Worm (Caenorhabditis elegans) whole organism, L4 larva: ENCODE measurements around the gene F57C12.6.

Experiments used
- D1046.2 ChIP-seq: fragments of 200-800 bp; sonication (Bioruptor generic); IDR thresholded peaks from 2 replicates; pipeline ENCODE4 v1.3.6; 2022; ENCODE audit warnings: missing genetic modification characterization, missing compliant biosample characterization
- R02D3.7 ChIP-seq: fragments of 150-350 bp; sonication (generic microtip); optimal IDR thresholded peaks from 3 replicates; lab custom pipeline; 2014; ENCODE audit warnings: missing biosample characterization, missing genetic modification characterization
- Y105C5A.15 ChIP-seq: fragments of 200-800 bp; sonication (Bioruptor generic); IDR thresholded peaks from 2 replicates; pipeline ENCODE4 v1.3.6; 2022; ENCODE audit warnings: missing genetic modification characterization, missing compliant biosample characterization
- ZK337.2 ChIP-seq: fragments of 200-800 bp; sonication (Bioruptor generic); IDR thresholded peaks from 2 replicates; pipeline ENCODE4 v1.3.6; 2022; ENCODE audit warnings: missing genetic modification reagents, missing genetic modification characterization, missing compliant biosample characterization
- aha-1 ChIP-seq: fragments of 150-350 bp; peaks from one replicate; lab custom pipeline; 2014; ENCODE audit warnings: missing biosample characterization, missing genetic modification characterization
- arid-1 ChIP-seq: fragments of 200-800 bp; sonication (Bioruptor generic); conservative IDR thresholded peaks from 2 replicates; pipeline ENCODE4 v1.3.6; 2022; ENCODE audit warnings: missing genetic modification reagents, missing genetic modification characterization, missing compliant biosample characterization
- attf-4 ChIP-seq: sonication (generic microtip); optimal IDR thresholded peaks from 3 replicates; lab custom pipeline; 2017; ENCODE audit warnings: missing biosample characterization, missing genetic modification characterization
- ceh-20 ChIP-seq: fragments of 200-800 bp; sonication (Bioruptor generic); IDR thresholded peaks from 2 replicates; pipeline ENCODE4 v1.3.6; 2022; ENCODE audit warnings: missing genetic modification reagents, missing genetic modification characterization, missing compliant biosample characterization
- ceh-44 ChIP-seq: fragments of 200-800 bp; sonication (Bioruptor generic); IDR thresholded peaks from 2 replicates; pipeline ENCODE4 v1.3.6; 2022; ENCODE audit warnings: missing genetic modification reagents, missing genetic modification characterization, missing compliant biosample characterization
- cey-2 ChIP-seq: sonication (generic microtip); optimal IDR thresholded peaks from 3 replicates; lab custom pipeline; 2017; ENCODE audit warnings: missing genetic modification characterization, mild to moderate bottlenecking, missing compliant biosample characterization, antibody characterized with exemption, borderline replicate concordance; ENCODE audit not compliant: insufficient read depth
- ctbp-1 ChIP-seq: fragments of 200-800 bp; sonication (Bioruptor generic); IDR thresholded peaks from 2 replicates; pipeline ENCODE4 v1.3.6; 2022; ENCODE audit warnings: missing genetic modification reagents, missing genetic modification characterization, missing compliant biosample characterization
- daf-8 ChIP-seq: fragments of 200-800 bp; sonication (Bioruptor generic); IDR thresholded peaks from 2 replicates; pipeline ENCODE4 v1.3.6; 2022; ENCODE audit warnings: missing genetic modification characterization, missing compliant biosample characterization
- dmd-6 ChIP-seq: fragments of 200-800 bp; sonication (Bioruptor generic); IDR thresholded peaks from 2 replicates; pipeline ENCODE4 v1.3.6; 2022; ENCODE audit warnings: missing genetic modification reagents, missing genetic modification characterization, missing compliant biosample characterization
- dve-1 ChIP-seq: sonication (generic microtip); optimal IDR thresholded peaks from 2 replicates; lab custom pipeline; 2017; ENCODE audit warnings: antibody characterized with exemption, mild to moderate bottlenecking, missing genetic modification characterization, missing compliant biosample characterization; ENCODE audit not compliant: insufficient read depth
- egl-27 ChIP-seq: sonication (generic microtip); optimal IDR thresholded peaks from 3 replicates; lab custom pipeline; 2017; ENCODE audit warnings: missing biosample characterization, missing genetic modification reagents, missing genetic modification characterization
- egl-43 ChIP-seq: fragments of 200-800 bp; sonication (Bioruptor generic); IDR thresholded peaks from 2 replicates; pipeline ENCODE4 v1.3.6; 2022; ENCODE audit warnings: missing genetic modification reagents, missing genetic modification characterization, missing compliant biosample characterization
- gei-8 ChIP-seq: fragments of 200-800 bp; sonication (Bioruptor generic); optimal IDR thresholded peaks from 2 replicates; lab custom pipeline; 2018; ENCODE audit warnings: mild to moderate bottlenecking, missing genetic modification characterization, missing compliant biosample characterization
- hlh-30 ChIP-seq: sonication (generic microtip); optimal IDR thresholded peaks from 2 replicates; lab custom pipeline; 2017; ENCODE audit warnings: antibody characterized with exemption, mild to moderate bottlenecking, missing genetic modification characterization, missing compliant biosample characterization; ENCODE audit not compliant: insufficient read depth
- hmg-1.1 ChIP-seq: fragments of 200-800 bp; sonication (Bioruptor generic); IDR thresholded peaks from 2 replicates; pipeline ENCODE4 v1.3.6; 2022; ENCODE audit warnings: missing genetic modification reagents, missing genetic modification characterization, missing compliant biosample characterization
- lin-1 ChIP-seq: fragments of 200-800 bp; sonication (Bioruptor generic); IDR thresholded peaks from 2 replicates; pipeline ENCODE4 v1.3.6; 2022; ENCODE audit warnings: missing genetic modification reagents, missing genetic modification characterization, missing compliant biosample characterization
- lin-13 ChIP-seq: fragments of 150-350 bp; optimal IDR thresholded peaks from 2 replicates; lab custom pipeline; 2014; ENCODE audit warnings: missing biosample characterization, missing genetic modification reagents, missing genetic modification characterization
- lin-15B ChIP-seq: fragments of 150-350 bp; sonication (generic microtip); optimal IDR thresholded peaks from 3 replicates; lab custom pipeline; 2014; ENCODE audit warnings: missing biosample characterization, missing genetic modification characterization
- lin-39 ChIP-seq: fragments of 150-350 bp; optimal IDR thresholded peaks from 2 replicates; lab custom pipeline; 2014; ENCODE audit warnings: missing biosample characterization, missing genetic modification reagents, missing genetic modification characterization
- madf-9 ChIP-seq: fragments of 200-800 bp; sonication (Bioruptor generic); conservative IDR thresholded peaks from 2 replicates; pipeline ENCODE4 v1.3.6; 2022; ENCODE audit warnings: missing genetic modification reagents, missing genetic modification characterization, missing compliant biosample characterization
- mxl-2 ChIP-seq: fragments of 200-800 bp; sonication (Bioruptor generic); conservative IDR thresholded peaks from 2 replicates; pipeline ENCODE4 v1.3.6; 2022; ENCODE audit warnings: missing genetic modification reagents, missing genetic modification characterization, missing compliant biosample characterization
- mxl-3 ChIP-seq: fragments of 200-800 bp; sonication (Bioruptor generic); optimal IDR thresholded peaks from 2 replicates; lab custom pipeline; 2018; ENCODE audit warnings: mild to moderate bottlenecking, missing genetic modification characterization, missing compliant biosample characterization
- nhr-11 ChIP-seq: fragments of 150-350 bp; optimal IDR thresholded peaks from 2 replicates; lab custom pipeline; 2014; ENCODE audit warnings: missing biosample characterization, missing genetic modification characterization
- nhr-237 ChIP-seq: sonication (generic microtip); optimal IDR thresholded peaks from 2 replicates; lab custom pipeline; 2017; ENCODE audit warnings: missing biosample characterization, missing genetic modification characterization
- nhr-28 ChIP-seq: fragments of 150-350 bp; optimal IDR thresholded peaks from 2 replicates; lab custom pipeline; 2014; ENCODE audit warnings: missing biosample characterization, missing genetic modification characterization
- nhr-6 ChIP-seq: fragments of 150-350 bp; optimal IDR thresholded peaks from 2 replicates; lab custom pipeline; 2014; ENCODE audit warnings: missing biosample characterization, missing genetic modification characterization
- nhr-76 ChIP-seq: fragments of 150-350 bp; optimal IDR thresholded peaks from 2 replicates; lab custom pipeline; 2014; ENCODE audit warnings: missing biosample characterization, missing genetic modification characterization
- nhr-77 ChIP-seq: fragments of 150-350 bp; optimal IDR thresholded peaks from 2 replicates; lab custom pipeline; 2014; ENCODE audit warnings: missing biosample characterization, missing genetic modification characterization
- pha-4 ChIP-seq, 2 experiments: fragments of 150-350 bp in 1 of 2; fragments of 200-800 bp in 1 of 2; sonication (Bioruptor generic) in 1 of 2; IDR thresholded peaks in 1 of 2; optimal IDR thresholded peaks in 1 of 2; 2 replicates each; pipeline versions ENCODE4 v1.3.6 to Lab custom; 2014 to 2022; ENCODE audit warnings: missing genetic modification characterization in 2 of 2, missing genetic modification reagents in 2 of 2, missing biosample characterization in 1 of 2, missing compliant biosample characterization in 1 of 2
- saeg-2 ChIP-seq: fragments of 200-800 bp; sonication (Bioruptor generic); IDR thresholded peaks from 2 replicates; pipeline ENCODE4 v1.3.6; 2022; ENCODE audit warnings: missing genetic modification reagents, missing genetic modification characterization, missing compliant biosample characterization
- skn-1 ChIP-seq: fragments of 150-350 bp; optimal IDR thresholded peaks from 2 replicates; lab custom pipeline; 2014; ENCODE audit warnings: missing biosample characterization, missing genetic modification characterization
- spr-1 ChIP-seq: sonication (generic microtip); optimal IDR thresholded peaks from 2 replicates; lab custom pipeline; 2016; ENCODE audit warnings: mild to moderate bottlenecking, missing genetic modification characterization, missing compliant biosample characterization
- spr-3 ChIP-seq: fragments of 200-800 bp; sonication (Bioruptor generic); optimal IDR thresholded peaks from 2 replicates; lab custom pipeline; 2018; ENCODE audit warnings: mild to moderate bottlenecking, missing genetic modification characterization, missing compliant biosample characterization
- tra-1 ChIP-seq: fragments of 200-800 bp; sonication (Bioruptor generic); IDR thresholded peaks from 2 replicates; pipeline ENCODE4 v1.3.6; 2022; ENCODE audit warnings: missing genetic modification reagents, missing genetic modification characterization, missing compliant biosample characterization
- unc-62 ChIP-seq, 3 experiments: fragments of 150-350 bp in 1 of 3; sonication (generic microtip); optimal IDR thresholded peaks in 2 of 3; peaks in 1 of 3; 1 replicate in 1 of 3; 2 replicates in 2 of 3; lab custom pipeline; 2014 to 2017; ENCODE audit warnings: missing biosample characterization in 3 of 3, missing genetic modification characterization in 3 of 3, missing genetic modification reagents in 3 of 3, missing genotype in 1 of 3
- ztf-7 ChIP-seq: fragments of 150-350 bp; optimal IDR thresholded peaks from 2 replicates; lab custom pipeline; 2014; ENCODE audit warnings: missing biosample characterization, missing genetic modification characterization

F57C12.6 gene

DNA sequence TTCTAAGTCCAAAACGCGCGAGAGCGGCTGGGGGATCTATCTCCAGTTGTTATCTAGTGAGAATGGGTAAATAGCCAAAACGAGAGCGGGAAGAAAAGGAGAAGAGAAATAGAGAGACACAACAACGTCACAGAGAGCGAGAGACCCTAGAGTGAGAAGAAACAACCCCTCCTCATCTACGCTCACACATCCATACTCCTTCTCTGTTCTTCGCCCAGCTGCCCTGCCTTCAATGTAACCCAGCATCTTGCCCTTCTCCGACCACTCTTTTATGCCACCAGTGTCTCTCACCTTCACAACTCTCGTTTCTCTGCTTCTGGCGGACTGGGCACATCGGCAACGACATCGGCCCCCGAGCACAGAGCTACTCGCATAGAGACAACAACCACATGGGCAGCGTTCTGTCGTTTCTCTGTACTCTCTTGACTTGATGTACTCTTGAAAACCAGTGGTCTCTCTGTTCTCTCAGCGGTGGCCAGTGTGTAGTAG is 39.5 kb upstream of the F57C12.6 start (continued):
- TF ChIP-seq ZK337.2: no peak
- peak; percentile 99 for TF ChIP-seq aha-1 (tag; lab: Kevin White, UChicago)
- peak; percentile 72 for TF ChIP-seq lin-13
- TF ChIP-seq pha-4 (GFP tag; IDR thresholded peaks at IDR 0.05; lab: Robert Waterston, UW): peak; percentile 67; the same call in 1 of the 2 replicates
- peak; percentile 47 for TF ChIP-seq pha-4 (tag; optimal IDR thresholded peaks at IDR 0.05; lab: Kevin White, UChicago)
- TF ChIP-seq lin-15B (tag; lab: Kevin White, UChicago): no peak
- peak; percentile 83 for TF ChIP-seq nhr-28
- peak; percentile 92 for TF ChIP-seq hlh-30 (tag; lab: Kevin White, UChicago)
- peak; percentile 82 for TF ChIP-seq ctbp-1 (GFP tag; lab: Robert Waterston, UW)
- TF ChIP-seq hmg-1.1 (GFP tag; lab: Robert Waterston, UW): peak; percentile 96
- TF ChIP-seq dve-1 (tag; lab: Kevin White, UChicago): peak; percentile 94
- TF ChIP-seq unc-62 (GFP tag; optimal IDR thresholded peaks at IDR 0.05 in 1 of 2; lab: Kevin White, UChicago): peak in 1 of 2 experiments; percentile 95
- TF ChIP-seq unc-62 (tag; optimal IDR thresholded peaks at IDR 0.05; lab: Kevin White, UChicago): no peak
- peak; percentile 54 for TF ChIP-seq nhr-6 (tag; lab: Kevin White, UChicago)
- peak; percentile 60 for TF ChIP-seq spr-1 (tag; lab: Kevin White, UChicago)
- no peak for TF ChIP-seq gei-8 (GFP tag; lab: Kevin White, UChicago)
- no peak for TF ChIP-seq Y105C5A.15
- TF ChIP-seq lin-1 (GFP tag; lab: Robert Waterston, UW): no peak
- TF ChIP-seq nhr-11 (tag; lab: Kevin White, UChicago): peak; percentile 90
- peak; percentile 84 for TF ChIP-seq dmd-6
- TF ChIP-seq ceh-20 (GFP tag; lab: Robert Waterston, UW): 0 out of 2 replicates have a peak, but pooled peaks have one; percentile 40
- TF ChIP-seq madf-9 (GFP tag; lab: Robert Waterston, UW): 0 out of 2 replicates have a peak, but pooled peaks have one; percentile 50
- no peak for TF ChIP-seq tra-1 (GFP tag; lab: Robert Waterston, UW)

DNA sequence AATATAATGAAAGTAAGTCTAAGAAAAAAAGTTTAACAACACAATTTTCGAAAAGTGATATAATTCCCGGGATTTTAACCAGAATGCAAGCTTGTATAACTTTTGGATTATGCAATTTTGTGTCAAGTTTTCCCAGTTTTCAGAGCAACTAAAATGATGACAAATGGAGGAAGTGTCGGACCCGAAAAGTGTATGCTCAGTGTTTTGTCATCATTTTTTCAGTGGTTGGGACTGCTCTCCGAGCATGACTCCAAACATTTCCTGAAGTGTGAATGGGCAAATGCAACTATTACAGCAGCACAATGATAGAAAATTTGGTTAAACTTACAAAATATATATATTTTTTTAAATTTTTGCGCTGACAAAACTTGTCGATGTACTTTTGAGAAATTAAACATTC is 37.3 kb upstream of the F57C12.6 start:
- TF ChIP-seq saeg-2 (no peak), ztf-7 (no peak), nhr-77 (tag; lab: Kevin White, UChicago) (no peak), lin-39 (tag; lab: Kevin White, UChicago) (no peak), nhr-76 (tag; lab: Kevin White, UChicago) (no peak), ZK337.2 (no peak), mxl-2 (GFP tag; lab: Robert Waterston, UW) (no peak), egl-27 (no peak), daf-8 (GFP tag; lab: Robert Waterston, UW) (no peak), D1046.2 (GFP tag; lab: Robert Waterston, UW) (no peak), R02D3.7 (tag; lab: Kevin White, UChicago) (no peak)
- TF ChIP-seq, all 104 proteins: peak for 0

DNA sequence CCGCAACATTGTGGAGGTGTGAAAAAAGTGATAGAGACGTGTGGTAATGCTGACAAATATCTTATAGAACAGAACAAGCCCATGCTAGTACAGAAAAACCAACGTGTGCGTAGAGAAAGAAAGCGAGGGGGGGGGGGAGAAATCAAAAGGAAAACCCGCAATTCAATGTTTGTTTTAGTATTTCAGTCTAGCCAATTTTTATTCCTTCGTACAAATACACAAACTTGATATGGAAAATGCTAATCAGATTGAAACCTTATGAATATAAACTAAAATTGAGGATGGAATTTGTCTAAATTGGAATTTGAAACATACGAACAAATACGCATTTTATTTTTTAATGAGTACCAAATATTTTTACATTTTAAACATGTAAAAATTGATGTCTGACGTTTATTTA is 34.0 kb upstream of the F57C12.6 start, which contains the start of gene mrp-1:
TSS of gene mrp-1 (minus strand) at position 101 of the 400 bp plus-strand sequence.
- TF ChIP-seq cey-2 (tag; lab: Kevin White, UChicago): no peak
- no peak for TF ChIP-seq nhr-237 (tag; lab: Kevin White, UChicago)
- no peak for TF ChIP-seq spr-3 (GFP tag; lab: Kevin White, UChicago)
- TF ChIP-seq tra-1 (GFP tag; lab: Robert Waterston, UW): no peak
- no peak for TF ChIP-seq skn-1
- TF ChIP-seq lin-15B (tag; lab: Kevin White, UChicago): no peak
- TF ChIP-seq ceh-44 (GFP tag; lab: Robert Waterston, UW): no peak
- no peak for TF ChIP-seq mxl-3 (GFP tag; lab: Kevin White, UChicago)
- TF ChIP-seq attf-4 (tag; lab: Kevin White, UChicago): no peak
- no peak for TF ChIP-seq arid-1 (GFP tag; lab: Robert Waterston, UW)
- TF ChIP-seq egl-43 (GFP tag; lab: Robert Waterston, UW): no peak
